Fruit fly (Drosophila melanogaster): ENCODE measurements around the gene CG4199.
A peak's percentile ranks its signal among the peaks of the same experiment; 100 is the strongest.

CG4199 gene

dm6 chrX:2087501-2087900 lies 14.2 kb upstream of the CG4199 start (continued):
- TF ChIP-seq B-H2 (GFP tag; optimal IDR thresholded peaks at IDR 0.05) (no peak), Sox102F (GFP tag; optimal IDR thresholded peaks at IDR 0.05) (peak; percentile 71), schlank (tag; optimal IDR thresholded peaks at IDR 0.05) (peak; percentile 26), CoRest (tag; optimal IDR thresholded peaks at IDR 0.05) (peak; percentile 64), usp (GFP tag; optimal IDR thresholded peaks at IDR 0.05) (no peak), Adf1 (GFP tag; IDR thresholded peaks at IDR 0.05) (no peak), Lim3 (GFP tag; IDR thresholded peaks at IDR 0.05) (no peak), sisA (GFP tag; IDR thresholded peaks at IDR 0.05) (peak; percentile 65), scrt (GFP tag; optimal IDR thresholded peaks at IDR 0.05) (no peak), Dll (GFP tag; IDR thresholded peaks at IDR 0.05; ENCODE audit: partially characterized antibody) (no peak), Optix (GFP tag; IDR thresholded peaks at IDR 0.05) (peak; percentile 67), fd64A (GFP tag; optimal IDR thresholded peaks at IDR 0.05) (no peak), CG10565 (GFP tag; optimal IDR thresholded peaks at IDR 0.05) (no peak), tup (GFP tag; optimal IDR thresholded peaks at IDR 0.05) (no peak), Rx (GFP tag; IDR thresholded peaks at IDR 0.05) (peak; percentile 58), chm (GFP tag; IDR thresholded peaks at IDR 0.05) (peak; percentile 81), zen2 (GFP tag; IDR thresholded peaks at IDR 0.05; ENCODE audit: partially characterized antibody) (no peak), slbo (GFP tag; IDR thresholded peaks at IDR 0.05) (peak; percentile 76), chinmo (GFP tag; IDR thresholded peaks at IDR 0.05; ENCODE audit: partially characterized antibody) (0 out of 4 replicates have a peak, but pooled peaks have one; percentile 19), nerfin-1 (tag; optimal IDR thresholded peaks at IDR 0.05) (no peak), CG17385 (GFP tag; optimal IDR thresholded peaks at IDR 0.05) (peak; percentile 50), fu2 (GFP tag; optimal IDR thresholded peaks at IDR 0.05) (peak; percentile 55), CG4404 (GFP tag; IDR thresholded peaks at IDR 0.05) (no peak), CG2129 (GFP tag; IDR thresholded peaks at IDR 0.05; ENCODE audit: partially characterized antibody) (no peak), lmd (GFP tag; IDR thresholded peaks at IDR 0.05) (peak; percentile 67), fd102C (GFP tag; optimal IDR thresholded peaks at IDR 0.05) (no peak), ac (GFP tag; optimal IDR thresholded peaks at IDR 0.05) (no peak), HmgZ (tag; optimal IDR thresholded peaks at IDR 0.05) (peak; percentile 33), stc (GFP tag; IDR thresholded peaks at IDR 0.05) (peak; percentile 67), CG3726 (GFP tag; IDR thresholded peaks at IDR 0.05) (0 out of 3 replicates have a peak, but pooled peaks have one; percentile 37), YL-1 (GFP tag; optimal IDR thresholded peaks at IDR 0.05) (no peak), Taf1 (GFP tag; IDR thresholded peaks at IDR 0.05) (no peak), CrebB (tag; optimal IDR thresholded peaks at IDR 0.05) (no peak), D19A (tag; optimal IDR thresholded peaks at IDR 0.05) (peak; percentile 56), CG15601 (tag; optimal IDR thresholded peaks at IDR 0.05) (peak; percentile 43), cg (GFP tag; optimal IDR thresholded peaks at IDR 0.05) (peak; percentile 44), sob (GFP tag; IDR thresholded peaks at IDR 0.05) (peak; percentile 47; the same call in 1 of the 2 replicates), ems (GFP tag; optimal IDR thresholded peaks at IDR 0.05) (peak; percentile 25), CG14667 (GFP tag; IDR thresholded peaks at IDR 0.05) (peak; percentile 51), CG4617 (GFP tag; optimal IDR thresholded peaks at IDR 0.05; ENCODE audit: borderline replicate concordance) (no peak), gcm (GFP tag; optimal IDR thresholded peaks at IDR 0.05) (peak; percentile 21), CG7839 (tag; optimal IDR thresholded peaks at IDR 0.05) (peak; percentile 69), CG16813 (GFP tag; IDR thresholded peaks at IDR 0.05; ENCODE audit: partially characterized antibody) (no peak), pum (GFP tag; optimal IDR thresholded peaks at IDR 0.05) (peak; percentile 36), ato (GFP tag; IDR thresholded peaks at IDR 0.05; ENCODE audit: partially characterized antibody) (no peak), oc (tag; optimal IDR thresholded peaks at IDR 0.05) (peak; percentile 70), CG30020 (tag; optimal IDR thresholded peaks at IDR 0.05) (no peak), CG12299 (tag; optimal IDR thresholded peaks at IDR 0.05) (no peak), tin (GFP tag; optimal IDR thresholded peaks at IDR 0.05) (peak; percentile 24), ken (GFP tag; IDR thresholded peaks at IDR 0.05) (peak; percentile 82), gce (GFP tag; IDR thresholded peaks at IDR 0.05) (peak; percentile 64; the same call in 2 of the 3 replicates)

Data from whole organism, embryonic.